Comparison of ENCODE assay signal across 4 fruit fly cellular contexts in genomic region chrX:21053099-21053715, dm6.
TF ChIP-seq lines count a peak whose summit lies in the region.

No protein-coding gene starts in this region.

TF ChIP-seq in whole organism, adult, 20 proteins besides CTCF, POLR2A, EP300 and RAD21 (continued from another document):
- TF ChIP-seq Mnt (GFP tag; optimal IDR thresholded peaks at IDR 0.05; lab: Kevin White, UChicago) (peak; percentile 87), CG12768 (GFP tag; optimal IDR thresholded peaks at IDR 0.05; lab: Kevin White, UChicago) (peak; percentile 62)

TF ChIP-seq in whole organism, embryonic, 481 proteins besides CTCF, POLR2A, EP300 and RAD21 (continued from another document and continues in another):
- TF ChIP-seq mld (GFP tag; IDR thresholded peaks at IDR 0.05; lab: Robert Waterston, UW; ENCODE audit: partially characterized antibody), result peak; percentile 74; the same call in 1 of the 3 replicates
- peak; percentile 6 for TF ChIP-seq CG7745 (tag; optimal IDR thresholded peaks at IDR 0.05; lab: Kevin White, UChicago)
- TF ChIP-seq zfh2 (GFP tag; optimal IDR thresholded peaks at IDR 0.05; lab: Kevin White, UChicago), result peak; percentile 81
- TF ChIP-seq Xbp1 (GFP tag; optimal IDR thresholded peaks at IDR 0.05; lab: Kevin White, UChicago), result peak; percentile 73
- TF ChIP-seq nmo (GFP tag; optimal IDR thresholded peaks at IDR 0.05; lab: Kevin White, UChicago), result peak; percentile 65
- TF ChIP-seq Side (GFP tag; optimal IDR thresholded peaks at IDR 0.05; lab: Kevin White, UChicago), result peak; percentile 86
- peak; percentile 42; the same call in 1 of the 2 replicates for TF ChIP-seq Taf1 (GFP tag; IDR thresholded peaks at IDR 0.05; lab: Robert Waterston, UW)
- TF ChIP-seq CG4730 (GFP tag; IDR thresholded peaks at IDR 0.05; lab: Robert Waterston, UW), result no peak
- TF ChIP-seq HLH4C (GFP tag; IDR thresholded peaks at IDR 0.05; lab: Robert Waterston, UW; ENCODE audit: partially characterized antibody), result peak; percentile 83
- peak; percentile 99 for TF ChIP-seq HLHmδ (GFP tag; optimal IDR thresholded peaks at IDR 0.05; lab: Kevin White, UChicago)
- peak; percentile 76 for TF ChIP-seq CG12391 (tag; optimal IDR thresholded peaks at IDR 0.05; lab: Kevin White, UChicago)
- peak; percentile 80 for TF ChIP-seq pb (GFP tag; optimal IDR thresholded peaks at IDR 0.05; lab: Kevin White, UChicago)
- peak; percentile 71 for TF ChIP-seq maf-S (GFP tag; optimal IDR thresholded peaks at IDR 0.05; lab: Kevin White, UChicago)
- TF ChIP-seq CG6272 (GFP tag; IDR thresholded peaks at IDR 0.05; lab: Robert Waterston, UW), result peak; percentile 48; the same call in 1 of the 2 replicates
- TF ChIP-seq CG4820 (GFP tag; optimal IDR thresholded peaks at IDR 0.05; lab: Kevin White, UChicago), result peak; percentile 27
- peak; percentile 47; the same call in 1 of the 2 replicates for TF ChIP-seq toy (GFP tag; IDR thresholded peaks at IDR 0.05; lab: Robert Waterston, UW)
- TF ChIP-seq CG2120 (GFP tag; optimal IDR thresholded peaks at IDR 0.05; lab: Kevin White, UChicago), result peak; percentile 67
- TF ChIP-seq CG14667 (GFP tag; IDR thresholded peaks at IDR 0.05; lab: Robert Waterston, UW), result peak; percentile 22; the same call in 1 of the 2 replicates
- peak; percentile 59 for TF ChIP-seq ewg (GFP tag; optimal IDR thresholded peaks at IDR 0.05; lab: Kevin White, UChicago)
- TF ChIP-seq BtbVII (GFP tag; optimal IDR thresholded peaks at IDR 0.05; lab: Kevin White, UChicago), result peak; percentile 86
- TF ChIP-seq tx (GFP tag; optimal IDR thresholded peaks at IDR 0.05; lab: Kevin White, UChicago), result no peak
- TF ChIP-seq tgo (GFP tag; IDR thresholded peaks at IDR 0.05; lab: Robert Waterston, UW), result peak; percentile 43; the same call in 2 of the 3 replicates
- peak; percentile 82 for TF ChIP-seq Vsx1 (GFP tag; optimal IDR thresholded peaks at IDR 0.05; lab: Kevin White, UChicago)
- peak; percentile 27 for TF ChIP-seq CG9797 (GFP tag; optimal IDR thresholded peaks at IDR 0.05; lab: Kevin White, UChicago)
- TF ChIP-seq CG11247 (GFP tag; IDR thresholded peaks at IDR 0.05; lab: Robert Waterston, UW), result peak; percentile 70
- peak; percentile 83 for TF ChIP-seq onecut (GFP tag; IDR thresholded peaks at IDR 0.05; lab: Robert Waterston, UW)
- TF ChIP-seq CG15696 (tag; optimal IDR thresholded peaks at IDR 0.05; lab: Kevin White, UChicago), result peak; percentile 20
- no peak for TF ChIP-seq CG1832 (GFP tag; optimal IDR thresholded peaks at IDR 0.05; lab: Kevin White, UChicago)
- peak; percentile 68 for TF ChIP-seq CG15011 (GFP tag; optimal IDR thresholded peaks at IDR 0.05; lab: Kevin White, UChicago)
- peak; percentile 91 for TF ChIP-seq nom (GFP tag; optimal IDR thresholded peaks at IDR 0.05; lab: Kevin White, UChicago)
- peak; percentile 21 for TF ChIP-seq CG8281 (tag; optimal IDR thresholded peaks at IDR 0.05; lab: Kevin White, UChicago)
- TF ChIP-seq exex (tag; optimal IDR thresholded peaks at IDR 0.05; lab: Kevin White, UChicago), result peak; percentile 56
- TF ChIP-seq CG1024 (GFP tag; IDR thresholded peaks at IDR 0.05; lab: Robert Waterston, UW), result peak; percentile 73
- TF ChIP-seq CG14050 (GFP tag; IDR thresholded peaks at IDR 0.05; lab: Robert Waterston, UW), result peak; percentile 40; the same call in 1 of the 3 replicates
- peak; percentile 63 for TF ChIP-seq Ptx1 (GFP tag; IDR thresholded peaks at IDR 0.05; lab: Robert Waterston, UW)
- peak; percentile 0 for TF ChIP-seq Hr3 (GFP tag; optimal IDR thresholded peaks at IDR 0.05; lab: Kevin White, UChicago)
- peak; percentile 32 for TF ChIP-seq D19A (tag; optimal IDR thresholded peaks at IDR 0.05; lab: Kevin White, UChicago)
- TF ChIP-seq Hsf (GFP tag; optimal IDR thresholded peaks at IDR 0.05; lab: Kevin White, UChicago), result peak; percentile 76
- peak; percentile 51 for TF ChIP-seq CG10654 (GFP tag; optimal IDR thresholded peaks at IDR 0.05; lab: Kevin White, UChicago)
- TF ChIP-seq Spps (tag; optimal IDR thresholded peaks at IDR 0.05; lab: Kevin White, UChicago), result peak; percentile 47
- TF ChIP-seq ssp (GFP tag; IDR thresholded peaks at IDR 0.05; lab: Robert Waterston, UW), result peak; percentile 27; the same call in 1 of the 2 replicates

TF ChIP-seq in whole organism, prepupa, 60 proteins besides CTCF, POLR2A, EP300 and RAD21 (continued from another document):
- TF ChIP-seq Sox14 (GFP tag; optimal IDR thresholded peaks at IDR 0.05; lab: Kevin White, UChicago) (peak; percentile 51), vri (GFP tag; optimal IDR thresholded peaks at IDR 0.05; lab: Kevin White, UChicago) (peak; percentile 78), Sox15 (GFP tag; optimal IDR thresholded peaks at IDR 0.05; lab: Kevin White, UChicago) (peak; percentile 14), achi (GFP tag; optimal IDR thresholded peaks at IDR 0.05; lab: Kevin White, UChicago) (peak; percentile 70), Gug (GFP tag; IDR thresholded peaks at IDR 0.05; lab: Robert Waterston, UW) (no peak; the same call in 1 of the 2 replicates), CG9139 (GFP tag; optimal IDR thresholded peaks at IDR 0.05; lab: Kevin White, UChicago) (peak; percentile 67), CG6792 (GFP tag; optimal IDR thresholded peaks at IDR 0.05; lab: Kevin White, UChicago) (peak; percentile 48), CG32006 (GFP tag; optimal IDR thresholded peaks at IDR 0.05; lab: Kevin White, UChicago) (peak; percentile 28), salr (GFP tag; optimal IDR thresholded peaks at IDR 0.05; lab: Kevin White, UChicago) (peak in 1 of 2 experiments; percentile 71), CG6808 (GFP tag; optimal IDR thresholded peaks at IDR 0.05; lab: Kevin White, UChicago) (peak; percentile 77), CG3032 (tag; optimal IDR thresholded peaks at IDR 0.05; lab: Kevin White, UChicago) (peak; percentile 36), Eip75B (GFP tag; optimal IDR thresholded peaks at IDR 0.05; lab: Kevin White, UChicago) (peak; percentile 65), Smox (GFP tag; optimal IDR thresholded peaks at IDR 0.05; lab: Kevin White, UChicago) (peak; percentile 47), pdm3 (GFP tag; optimal IDR thresholded peaks at IDR 0.05; lab: Kevin White, UChicago) (peak; percentile 78), CG11294 (GFP tag; IDR thresholded peaks at IDR 0.05; lab: Robert Waterston, UW) (no peak), net (GFP tag; optimal IDR thresholded peaks at IDR 0.05; lab: Kevin White, UChicago) (peak; percentile 81), CG11902 (GFP tag; optimal IDR thresholded peaks at IDR 0.05; lab: Kevin White, UChicago) (peak; percentile 28), CG10669 (GFP tag; optimal IDR thresholded peaks at IDR 0.05; lab: Kevin White, UChicago) (peak; percentile 60), svp (GFP tag; lab: Kevin White, UChicago) (peak; percentile 75), topi (GFP tag; optimal IDR thresholded peaks at IDR 0.05; lab: Kevin White, UChicago) (peak; percentile 72), Hr38 (GFP tag; optimal IDR thresholded peaks at IDR 0.05; lab: Kevin White, UChicago) (no peak), eg (GFP tag; IDR thresholded peaks at IDR 0.05; lab: Robert Waterston, UW) (peak; percentile 77), CG4318 (GFP tag; optimal IDR thresholded peaks at IDR 0.05; lab: Kevin White, UChicago) (no peak), Eip93F (GFP tag; optimal IDR thresholded peaks at IDR 0.05; lab: Kevin White, UChicago) (no peak), acj6 (GFP tag; optimal IDR thresholded peaks at IDR 0.05; lab: Kevin White, UChicago) (peak; percentile 50), fd85E (GFP tag; optimal IDR thresholded peaks at IDR 0.05; lab: Kevin White, UChicago) (peak; percentile 67), CG1621 (tag; optimal IDR thresholded peaks at IDR 0.05; lab: Kevin White, UChicago) (peak; percentile 70), Blimp-1 (GFP tag; optimal IDR thresholded peaks at IDR 0.05; lab: Kevin White, UChicago) (peak; percentile 53), CG8319 (GFP tag; optimal IDR thresholded peaks at IDR 0.05; lab: Kevin White, UChicago) (peak; percentile 54), Hr39 (GFP tag; optimal IDR thresholded peaks at IDR 0.05; lab: Kevin White, UChicago) (peak; percentile 62), CG7368 (GFP tag; optimal IDR thresholded peaks at IDR 0.05; lab: Kevin White, UChicago) (peak; percentile 67), fkh (GFP tag; optimal IDR thresholded peaks at IDR 0.05; lab: Kevin White, UChicago) (peak; percentile 53), dac (GFP tag; optimal IDR thresholded peaks at IDR 0.05; lab: Kevin White, UChicago) (peak; percentile 45), esn (GFP tag; optimal IDR thresholded peaks at IDR 0.05; lab: Kevin White, UChicago) (peak; percentile 80), CG6854 (GFP tag; optimal IDR thresholded peaks at IDR 0.05; lab: Kevin White, UChicago) (peak; percentile 96), CG10631 (GFP tag; optimal IDR thresholded peaks at IDR 0.05; lab: Kevin White, UChicago) (peak; percentile 28), CG15336 (GFP tag; IDR thresholded peaks at IDR 0.05; lab: Robert Waterston, UW) (peak; percentile 42; the same call in 1 of the 2 replicates), Sox102F (GFP tag; optimal IDR thresholded peaks at IDR 0.05; lab: Kevin White, UChicago) (peak; percentile 83), Ets21C (GFP tag; optimal IDR thresholded peaks at IDR 0.05; lab: Kevin White, UChicago) (peak; percentile 57), ss (GFP tag; optimal IDR thresholded peaks at IDR 0.05; lab: Kevin White, UChicago) (peak; percentile 73 to 81), dsx (GFP tag; optimal IDR thresholded peaks at IDR 0.05; lab: Kevin White, UChicago; ENCODE audit: poor library complexity, severe bottlenecking) (peak; percentile 45)
TF ChIP-seq in whole organism, prepupa: peak in this region for 54.

TF ChIP-seq in whole organism, wandering third instar larva, 38 proteins besides CTCF, POLR2A, EP300 and RAD21 (continued from another document):
- TF ChIP-seq dl (GFP tag; optimal IDR thresholded peaks at IDR 0.05; lab: Kevin White, UChicago; ENCODE audit: insufficient read depth in 1 of 2, partially characterized antibody in 2 of 2), result no peak
- TF ChIP-seq fru (GFP tag; optimal IDR thresholded peaks at IDR 0.05; lab: Kevin White, UChicago), result peak; percentile 65
- TF ChIP-seq Dif (GFP tag; optimal IDR thresholded peaks at IDR 0.05; lab: Kevin White, UChicago; ENCODE audit: partially characterized antibody), result no peak
